Worm (Caenorhabditis elegans): ENCODE measurements around the gene Y22D7AL.1.

DNA sequence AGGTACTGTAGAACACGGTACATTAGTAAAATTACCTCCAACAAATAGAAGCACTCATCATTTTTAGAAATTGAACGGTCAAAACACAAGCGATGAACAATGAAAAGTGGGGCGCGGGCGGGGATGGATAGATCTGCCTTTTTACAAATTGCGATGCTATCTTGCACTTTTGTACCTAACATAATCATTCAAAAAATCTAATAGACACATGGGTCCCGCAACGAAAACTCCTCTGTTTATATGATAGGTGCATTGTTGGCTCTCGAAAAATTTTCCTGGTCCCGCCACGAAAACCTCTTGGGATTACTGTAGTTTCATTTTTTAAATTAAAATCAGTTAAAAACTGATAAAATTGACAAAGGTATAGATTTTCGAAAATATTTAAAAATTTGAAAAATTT lies 18.0 kb upstream of the Y22D7AL.1 start, which contains the start of gene Y22D7AL.11:
- no peak for TF ChIP-seq egl-27 (tag; optimal IDR thresholded peaks at IDR 0.05)
- no peak for TF ChIP-seq nhr-129 (tag; optimal IDR thresholded peaks at IDR 0.05)
- no peak for TF ChIP-seq unc-39 (tag; optimal IDR thresholded peaks at IDR 0.05)
- TF ChIP-seq lsy-2 (tag; optimal IDR thresholded peaks at IDR 0.05), result no peak
- TF ChIP-seq nhr-6 (tag; optimal IDR thresholded peaks at IDR 0.05), result no peak
- TF ChIP-seq snpc-4 (tag; optimal IDR thresholded peaks at IDR 0.05), result no peak
